Fruit fly (Drosophila melanogaster) whole organism, embryonic: Measurements from ENCODE around the gene LysRS.

Source experiments
- Atf6 ChIP-seq: fragments of 200-800 bp; sonication (Bioruptor generic); IDR thresholded peaks from 2 replicates; pipeline ENCODE4 v1.3.6; 2022; ENCODE audit warnings: missing biosample characterization, missing genetic modification characterization
- C15 ChIP-seq: fragments of 200-800 bp; sonication (Bioruptor generic); IDR thresholded peaks from 3 replicates; pipeline ENCODE4 v1.3.6; 2022; ENCODE audit warnings: missing biosample characterization, missing genetic modification characterization
- CG1024 ChIP-seq: fragments of 200-800 bp; sonication (Bioruptor generic); IDR thresholded peaks from 2 replicates; pipeline ENCODE4 v1.3.6; 2022; ENCODE audit warnings: missing biosample characterization, missing genetic modification characterization
- CG11398 ChIP-seq: fragments of 200-800 bp; sonication (Bioruptor generic); optimal IDR thresholded peaks from 2 replicates; lab custom pipeline; 2016; ENCODE audit warnings: missing biosample characterization, missing genetic modification characterization
- CG12299 ChIP-seq: fragments of 200-800 bp; sonication (Bioruptor generic); optimal IDR thresholded peaks from 2 replicates; lab custom pipeline; 2018; ENCODE audit warnings: missing biosample characterization, mild to moderate bottlenecking, missing genetic modification characterization
- CG13287 ChIP-seq: fragments of 200-800 bp; sonication (Bioruptor generic); IDR thresholded peaks from 2 replicates; pipeline ENCODE4 v1.3.6; 2022; ENCODE audit warnings: missing biosample characterization, missing genetic modification characterization; ENCODE audit not compliant: partially characterized antibody
- CG13775 ChIP-seq: fragments of 200-800 bp; sonication (Bioruptor generic); optimal IDR thresholded peaks from 3 replicates; lab custom pipeline; 2017; ENCODE audit warnings: missing biosample characterization, mild to moderate bottlenecking, missing genetic modification characterization
- CG15011 ChIP-seq: fragments of 200-800 bp; sonication (Bioruptor generic); optimal IDR thresholded peaks from 3 replicates; lab custom pipeline; 2018; ENCODE audit warnings: missing biosample characterization, mild to moderate bottlenecking, missing genetic modification characterization
- CG17359 ChIP-seq: fragments of 200-800 bp; sonication (Bioruptor generic); optimal IDR thresholded peaks from 3 replicates; lab custom pipeline; 2018; ENCODE audit warnings: missing biosample characterization, mild to moderate bottlenecking, missing genetic modification characterization, moderate library complexity
- CG17385 ChIP-seq: fragments of 200-800 bp; sonication (Bioruptor generic); optimal IDR thresholded peaks from 3 replicates; lab custom pipeline; 2018; ENCODE audit warnings: missing biosample characterization, mild to moderate bottlenecking, missing genetic modification characterization
- CG2129 ChIP-seq: fragments of 200-800 bp; sonication (Bioruptor generic); IDR thresholded peaks from 2 replicates; pipeline ENCODE4 v1.3.6; 2022; ENCODE audit warnings: missing biosample characterization, missing genetic modification characterization; ENCODE audit not compliant: partially characterized antibody
- CG3065 ChIP-seq: fragments of 200-800 bp; sonication (Bioruptor generic); optimal IDR thresholded peaks from 2 replicates; lab custom pipeline; 2016; ENCODE audit warnings: missing biosample characterization, missing genetic modification characterization
- CG31441 ChIP-seq: fragments of 200-800 bp; sonication (Bioruptor generic); IDR thresholded peaks from 2 replicates; pipeline ENCODE4 v1.3.6; 2022; ENCODE audit warnings: missing biosample characterization, missing genetic modification characterization
- CG6654 ChIP-seq: fragments of 200-800 bp; sonication (Bioruptor generic); optimal IDR thresholded peaks from 2 replicates; lab custom pipeline; 2017; ENCODE audit warnings: missing biosample characterization, mild to moderate bottlenecking, missing genetic modification characterization
- CG6854 ChIP-seq: fragments of 200-800 bp; sonication (Bioruptor generic); optimal IDR thresholded peaks from 3 replicates; lab custom pipeline; 2017; ENCODE audit warnings: missing biosample characterization, mild to moderate bottlenecking, missing genetic modification characterization
- CG7357 ChIP-seq: fragments of 200-800 bp; sonication (Bioruptor generic); IDR thresholded peaks from 3 replicates; pipeline ENCODE4 v1.3.6; 2022; ENCODE audit warnings: missing biosample characterization, missing genetic modification characterization
- CG9215 ChIP-seq: fragments of 200-800 bp; sonication (Bioruptor generic); IDR thresholded peaks from 2 replicates; pipeline ENCODE4 v1.3.6; 2022; ENCODE audit warnings: missing biosample characterization, missing genetic modification characterization
- CG9727 ChIP-seq: fragments of 200-800 bp; sonication (Bioruptor generic); optimal IDR thresholded peaks from 3 replicates; lab custom pipeline; 2017; ENCODE audit warnings: missing biosample characterization, mild to moderate bottlenecking, missing genetic modification characterization
- CHES-1-like ChIP-seq: fragments of 200-800 bp; sonication (Bioruptor generic); optimal IDR thresholded peaks from 2 replicates; lab custom pipeline; 2016; ENCODE audit warnings: missing biosample characterization, missing genetic modification characterization
- Camta ChIP-seq: fragments of 200-800 bp; sonication (Bioruptor generic); optimal IDR thresholded peaks from 2 replicates; lab custom pipeline; 2016; ENCODE audit warnings: missing biosample characterization, missing genetic modification characterization
- Ets65A ChIP-seq: fragments of 200-800 bp; sonication (Bioruptor generic); peaks from one replicate; lab custom pipeline; 2016; ENCODE audit warnings: missing biosample characterization, missing genetic modification characterization
- Hr3 ChIP-seq: fragments of 200-800 bp; sonication (Bioruptor generic); optimal IDR thresholded peaks from 3 replicates; lab custom pipeline; 2016; ENCODE audit warnings: missing biosample characterization, missing genetic modification characterization
- Jarid2 ChIP-seq: fragments of 200-800 bp; sonication (Bioruptor generic); optimal IDR thresholded peaks from 3 replicates; lab custom pipeline; 2017; ENCODE audit warnings: mild to moderate bottlenecking, missing biosample characterization, missing genetic modification reagents, missing genetic modification characterization
- Myb ChIP-seq: fragments of 200-800 bp; sonication (Bioruptor generic); optimal IDR thresholded peaks from 2 replicates; lab custom pipeline; 2016; ENCODE audit warnings: missing biosample characterization, missing genetic modification characterization
- NC2α ChIP-seq: fragments of 200-800 bp; sonication (Bioruptor generic); optimal IDR thresholded peaks from 2 replicates; lab custom pipeline; 2016; ENCODE audit warnings: missing biosample characterization, missing genetic modification characterization
- Sox102F ChIP-seq: fragments of 200-800 bp; sonication (Bioruptor generic); optimal IDR thresholded peaks from 2 replicates; lab custom pipeline; 2018; ENCODE audit warnings: missing biosample characterization, mild to moderate bottlenecking, missing genetic modification characterization, moderate library complexity
- Usf ChIP-seq: fragments of 200-800 bp; sonication (Bioruptor generic); optimal IDR thresholded peaks from 2 replicates; lab custom pipeline; 2017; ENCODE audit warnings: missing genotype, missing biosample characterization, missing genetic modification characterization
- bbx ChIP-seq: fragments of 200-800 bp; sonication (Bioruptor generic); IDR thresholded peaks from 2 replicates; pipeline ENCODE4 v1.3.6; 2022; ENCODE audit warnings: missing biosample characterization, missing genetic modification characterization; ENCODE audit not compliant: partially characterized antibody
- cas ChIP-seq: fragments of 200-800 bp; sonication (Bioruptor generic); IDR thresholded peaks from 2 replicates; pipeline ENCODE4 v1.3.6; 2022; ENCODE audit warnings: missing biosample characterization, missing genetic modification characterization
- chif ChIP-seq, 2 experiments: fragments of 200-800 bp; sonication (Bioruptor generic); optimal IDR thresholded peaks; 3 replicates each; lab custom pipeline; 2016; ENCODE audit warnings: missing biosample characterization in 2 of 2, missing genetic modification characterization in 2 of 2
- ci ChIP-seq: fragments of 200-800 bp; sonication (Bioruptor generic); IDR thresholded peaks from 3 replicates; pipeline ENCODE4 v1.3.6; 2022; ENCODE audit warnings: missing biosample characterization, missing genetic modification characterization
- dan ChIP-seq: fragments of 200-800 bp; sonication (Bioruptor generic); IDR thresholded peaks from 2 replicates; pipeline ENCODE4 v1.3.6; 2022; ENCODE audit warnings: missing biosample characterization, missing genetic modification characterization
- ems ChIP-seq: fragments of 200-800 bp; sonication (Bioruptor generic); optimal IDR thresholded peaks from 3 replicates; lab custom pipeline; 2016; ENCODE audit warnings: missing biosample characterization, missing genetic modification characterization
- fd3F ChIP-seq: fragments of 200-800 bp; sonication (Bioruptor generic); optimal IDR thresholded peaks from 2 replicates; lab custom pipeline; 2018; ENCODE audit warnings: missing biosample characterization, mild to moderate bottlenecking, missing genetic modification characterization, moderate library complexity
- fu2 ChIP-seq: fragments of 200-800 bp; sonication (Bioruptor generic); optimal IDR thresholded peaks from 2 replicates; lab custom pipeline; 2016; ENCODE audit warnings: missing biosample characterization, missing genetic modification characterization
- gem ChIP-seq: fragments of 200-800 bp; sonication (Bioruptor generic); optimal IDR thresholded peaks from 2 replicates; lab custom pipeline; 2019; ENCODE audit warnings: missing biosample characterization, mild to moderate bottlenecking, missing genetic modification characterization, moderate library complexity
- gsb-n ChIP-seq: fragments of 200-800 bp; sonication (Bioruptor generic); optimal IDR thresholded peaks from 3 replicates; lab custom pipeline; 2018; ENCODE audit warnings: missing biosample characterization, mild to moderate bottlenecking, missing genetic modification characterization
- hkb ChIP-seq, 2 experiments: fragments of 200-800 bp in 1 of 2; fragments of >200 bp in 1 of 2; sonication (Bioruptor generic) in 1 of 2; IDR thresholded peaks in 1 of 2; optimal IDR thresholded peaks in 1 of 2; 2 replicates each; pipeline versions ENCODE4 v1.3.6 to Lab custom; 2017 to 2022; ENCODE audit warnings: missing biosample characterization in 1 of 2, missing genetic modification characterization in 1 of 2
- lab ChIP-seq: fragments of 200-800 bp; sonication (Bioruptor generic); optimal IDR thresholded peaks from 3 replicates; lab custom pipeline; 2017; ENCODE audit warnings: missing biosample characterization, missing genetic modification characterization, mild to moderate bottlenecking, moderate library complexity, missing genetic modification reagents
- mirr ChIP-seq: fragments of 200-800 bp; sonication (Bioruptor generic); optimal IDR thresholded peaks from 3 replicates; lab custom pipeline; 2018; ENCODE audit warnings: missing biosample characterization, mild to moderate bottlenecking, missing genetic modification characterization
- onecut ChIP-seq: fragments of 200-800 bp; sonication (Bioruptor generic); IDR thresholded peaks from 2 replicates; pipeline ENCODE4 v1.3.6; 2022; ENCODE audit warnings: missing biosample characterization, missing genetic modification characterization
- pum ChIP-seq: fragments of 200-800 bp; sonication (Bioruptor generic); optimal IDR thresholded peaks from 2 replicates; lab custom pipeline; 2016; ENCODE audit warnings: missing biosample characterization, missing genetic modification characterization
- pzg ChIP-seq: fragments of 200-800 bp; sonication (Bioruptor generic); optimal IDR thresholded peaks from 3 replicates; lab custom pipeline; 2018; ENCODE audit warnings: missing biosample characterization, mild to moderate bottlenecking, missing genetic modification characterization, moderate library complexity
- rib ChIP-seq: fragments of 200-800 bp; sonication (Bioruptor generic); IDR thresholded peaks from 2 replicates; pipeline ENCODE4 v1.3.6; 2022; ENCODE audit warnings: missing biosample characterization, missing genetic modification characterization
- so ChIP-seq: fragments of 200-800 bp; sonication (Bioruptor generic); IDR thresholded peaks from 3 replicates; pipeline ENCODE4 v1.3.6; 2022; ENCODE audit warnings: missing biosample characterization, missing genetic modification characterization
- vvl ChIP-seq: fragments of 200-800 bp; sonication (Bioruptor generic); IDR thresholded peaks from 2 replicates; pipeline ENCODE4 v1.3.6; 2022; ENCODE audit warnings: missing biosample characterization, missing genetic modification characterization
- zfh1 ChIP-seq: fragments of 200-800 bp; sonication (Bioruptor generic); IDR thresholded peaks from 3 replicates; pipeline ENCODE4 v1.3.6; 2022; ENCODE audit warnings: missing biosample characterization, missing genetic modification characterization

The LysRS gene

dm6 chrX:9600083-9600817 is 8.4 kb downstream of the LysRS start (continued):
- TF ChIP-seq Hr3 (GFP tag; lab: Kevin White, UChicago) (peak; percentile 67), Camta (GFP tag; lab: Kevin White, UChicago) (peak; percentile 69), CG9215 (GFP tag; lab: Robert Waterston, UW) (peak; percentile 63), dan (no peak), lab (GFP tag; lab: Kevin White, UChicago) (peak; percentile 88), CG1024 (GFP tag; lab: Robert Waterston, UW) (no peak), CG3065 (GFP tag; lab: Kevin White, UChicago) (peak; percentile 14), Ets65A (peak; percentile 97), hkb (optimal IDR thresholded peaks at IDR 0.05; lab: Kevin White, UChicago) (no peak), hkb (GFP tag; IDR thresholded peaks at IDR 0.05; lab: Robert Waterston, UW) (peak; percentile 70), Myb (GFP tag; lab: Kevin White, UChicago) (no peak), ems (GFP tag; lab: Kevin White, UChicago) (peak; percentile 74), Jarid2 (no peak), gsb-n (tag; lab: Kevin White, UChicago) (peak; percentile 30), vvl (GFP tag; lab: Robert Waterston, UW) (peak; percentile 77), CG17359 (peak; percentile 76), CG12299 (peak; percentile 63), CG6854 (GFP tag; lab: Kevin White, UChicago) (peak; percentile 74)

dm6 chrX:9599158-9600082 is 9.3 kb downstream of the LysRS start:
- TF ChIP-seq ci (GFP tag; lab: Robert Waterston, UW), result 0 out of 3 replicates have a peak, but pooled peaks have one; percentile 20
- TF ChIP-seq bbx (GFP tag; lab: Robert Waterston, UW), result no peak
- TF ChIP-seq CG13287, result peak; percentile 24; the same call in 1 of the 2 replicates
- no peak for TF ChIP-seq cas
- TF ChIP-seq chif (GFP tag; optimal IDR thresholded peaks at IDR 0.05; lab: Kevin White, UChicago), result no peak
- no peak for TF ChIP-seq Usf (GFP tag; lab: Kevin White, UChicago)
- TF ChIP-seq CG11398, result no peak
- 0 out of 2 replicates have a peak, but pooled peaks have one; percentile 9 for TF ChIP-seq Atf6
- TF ChIP-seq CG2129 (GFP tag; lab: Robert Waterston, UW), result no peak
- no peak for TF ChIP-seq pum
- TF ChIP-seq pzg (GFP tag; lab: Kevin White, UChicago), result no peak
- TF ChIP-seq mirr (GFP tag; lab: Kevin White, UChicago), result peak; percentile 40
- TF ChIP-seq CG7357, result no peak
- no peak for TF ChIP-seq CHES-1-like (GFP tag; lab: Kevin White, UChicago)
- no peak for TF ChIP-seq CG9727 (GFP tag; lab: Kevin White, UChicago)
- TF ChIP-seq CG6654 (GFP tag; lab: Kevin White, UChicago), result no peak
- TF ChIP-seq CG17385, result no peak
- peak; percentile 45 for TF ChIP-seq onecut
- TF ChIP-seq C15 (GFP tag; lab: Robert Waterston, UW), result no peak
- no peak for TF ChIP-seq CG15011 (GFP tag; lab: Kevin White, UChicago)
- TF ChIP-seq CG31441 (GFP tag; lab: Robert Waterston, UW), result no peak
- no peak for TF ChIP-seq Sox102F (GFP tag; lab: Kevin White, UChicago)
- no peak for TF ChIP-seq zfh1 (GFP tag; lab: Robert Waterston, UW)
- TF ChIP-seq Camta (GFP tag; lab: Kevin White, UChicago), result no peak
- TF ChIP-seq CG13775, result no peak
- TF ChIP-seq fd3F (GFP tag; lab: Kevin White, UChicago), result no peak
- no peak for TF ChIP-seq gem (tag; lab: Kevin White, UChicago)
- TF ChIP-seq so (GFP tag; lab: Robert Waterston, UW), result no peak
- no peak for TF ChIP-seq NC2α (GFP tag; lab: Kevin White, UChicago)
- no peak for TF ChIP-seq rib (GFP tag; lab: Robert Waterston, UW)
- TF ChIP-seq fu2 (GFP tag; lab: Kevin White, UChicago), result no peak
